Worm (Caenorhabditis elegans): ENCODE measurements around the gene C25H3.17.

Gene C25H3.17

ce11 chrII:5660736-5661734, 8.4 kb downstream of the C25H3.17 start, which contains the start of the genes ift-43 and mdt-26 (continued):
- TF ChIP-seq ztf-7 (tag; optimal IDR thresholded peaks at IDR 0.05): no peak
- TF ChIP-seq dmd-8 (GFP tag; IDR thresholded peaks at IDR 0.05): peak; percentile 74; the same call in 1 of the 2 replicates
- TF ChIP-seq hlh-30 (tag; optimal IDR thresholded peaks at IDR 0.05; ENCODE audit: insufficient read depth): peak; percentile 79
- peak; percentile 69 for TF ChIP-seq nhr-11 (tag; optimal IDR thresholded peaks at IDR 0.05)
- TF ChIP-seq aha-1 (tag): peak; percentile 99
- peak; percentile 46; the same call in 1 of the 2 replicates for TF ChIP-seq tra-1 (GFP tag; IDR thresholded peaks at IDR 0.05)
- TF ChIP-seq madf-5 (GFP tag; IDR thresholded peaks at IDR 0.05): 0 out of 4 replicates have a peak, but pooled peaks of 1 of the 2 experiments have one; percentile 30
- TF ChIP-seq mdt-29 (GFP tag; IDR thresholded peaks at IDR 0.05): peak; percentile 65; the same call in 1 of the 2 replicates
- TF ChIP-seq arid-1 (GFP tag; conservative IDR thresholded peaks at IDR 0.05): peak; percentile 78
- TF ChIP-seq sdz-12 (GFP tag; optimal IDR thresholded peaks at IDR 0.05): no peak
- peak; percentile 79 for TF ChIP-seq dve-1 (tag; optimal IDR thresholded peaks at IDR 0.05; ENCODE audit: insufficient read depth)
- TF ChIP-seq ces-1 (GFP tag; optimal IDR thresholded peaks at IDR 0.05): no peak
- 0 out of 2 replicates have a peak, but pooled peaks have one; percentile 42 for TF ChIP-seq vab-7 (GFP tag; IDR thresholded peaks at IDR 0.05)
- peak; percentile 99 for TF ChIP-seq set-16 (GFP tag; IDR thresholded peaks at IDR 0.05)
- peak; percentile 40 for TF ChIP-seq dpl-1 (GFP tag; optimal IDR thresholded peaks at IDR 0.05)
- TF ChIP-seq mxl-3 (GFP tag; optimal IDR thresholded peaks at IDR 0.05): peak; percentile 47
- TF ChIP-seq saeg-2 (GFP tag; IDR thresholded peaks at IDR 0.05): peak; percentile 58; the same call in 1 of the 2 replicates
- TF ChIP-seq rbr-2 (tag; optimal IDR thresholded peaks at IDR 0.05): peak; percentile 76
- peak; percentile 70 for TF ChIP-seq dmd-6 (GFP tag; IDR thresholded peaks at IDR 0.05)
- peak; percentile 100 for TF ChIP-seq ama-1 (optimal IDR thresholded peaks at IDR 0.05)
- no peak for TF ChIP-seq pqm-1 (tag; optimal IDR thresholded peaks at IDR 0.05)
- TF ChIP-seq T26A8.4 (GFP tag; IDR thresholded peaks at IDR 0.05): peak; percentile 82
- peak; percentile 81 for TF ChIP-seq spr-1 (tag; optimal IDR thresholded peaks at IDR 0.05)
- TF ChIP-seq nhr-28 (tag; optimal IDR thresholded peaks at IDR 0.05): peak; percentile 46
- TF ChIP-seq nhr-77 (tag; optimal IDR thresholded peaks at IDR 0.05): peak; percentile 0
- no peak for TF ChIP-seq mxl-2 (GFP tag; conservative IDR thresholded peaks at IDR 0.05)
- TF ChIP-seq F10B5.3 (tag; optimal IDR thresholded peaks at IDR 0.05): peak; percentile 42
- TF ChIP-seq F44E2.7 (GFP tag; IDR thresholded peaks at IDR 0.05): 0 out of 2 replicates have a peak, but pooled peaks have one; percentile 41
- peak; percentile 95 for TF ChIP-seq egl-43 (GFP tag; IDR thresholded peaks at IDR 0.05)
- TF ChIP-seq fos-1 (tag; optimal IDR thresholded peaks at IDR 0.05): no peak
- no peak for TF ChIP-seq R02D3.7 (tag; optimal IDR thresholded peaks at IDR 0.05)
- peak; percentile 76 to 88 for TF ChIP-seq mdl-1 (tag; optimal IDR thresholded peaks at IDR 0.05)
- TF ChIP-seq zfp-2 (tag; optimal IDR thresholded peaks at IDR 0.05): no peak
- peak; percentile 36 to 59 for TF ChIP-seq daf-16 (GFP tag; optimal IDR thresholded peaks at IDR 0.05)
- TF ChIP-seq daf-16 (tag; optimal IDR thresholded peaks at IDR 0.05): peak; percentile 47
- no peak for TF ChIP-seq lin-1 (GFP tag; IDR thresholded peaks at IDR 0.05)
- TF ChIP-seq F37D6.2 (tag; optimal IDR thresholded peaks at IDR 0.05): peak; percentile 70
- peak; percentile 75 for TF ChIP-seq snpc-1.2 (GFP tag; IDR thresholded peaks at IDR 0.05)
- TF ChIP-seq hif-1 (tag; optimal IDR thresholded peaks at IDR 0.05): peak; percentile 31 to 69
- peak; percentile 72; the same call in 1 of the 2 replicates for TF ChIP-seq pha-4 (GFP tag; IDR thresholded peaks at IDR 0.05)
- no peak for TF ChIP-seq pha-4 (tag; optimal IDR thresholded peaks at IDR 0.05)
- TF ChIP-seq attf-4 (tag; optimal IDR thresholded peaks at IDR 0.05): no peak
- peak; percentile 57 for TF ChIP-seq jun-1 (tag; optimal IDR thresholded peaks at IDR 0.05)
- peak; percentile 66 for TF ChIP-seq lin-38 (GFP tag; IDR thresholded peaks at IDR 0.05)
- TF ChIP-seq ceh-44 (GFP tag; IDR thresholded peaks at IDR 0.05): peak; percentile 64; the same call in 1 of the 2 replicates
- peak; percentile 35 for TF ChIP-seq nhr-48 (tag; optimal IDR thresholded peaks at IDR 0.05)
- no peak for TF ChIP-seq Y105C5A.15 (GFP tag; IDR thresholded peaks at IDR 0.05)
- TF ChIP-seq hlh-11 (tag; optimal IDR thresholded peaks at IDR 0.05): peak; percentile 53
- no peak for TF ChIP-seq spr-3 (GFP tag; optimal IDR thresholded peaks at IDR 0.05)

All from whole organism, L4 larva.